Fruit fly (Drosophila melanogaster) whole organism: ENCODE measurements around the gene Polr1E.

Experiments used
- EcR ChIP-seq, 2 experiments: fragments of >200 bp; optimal IDR thresholded peaks; 2 replicates each; lab custom pipeline; 2017; ENCODE audit warnings: missing biosample characterization in 2 of 2, missing genetic modification characterization in 2 of 2, missing genetic modification reagents in 2 of 2
- pan ChIP-seq: fragments of >200 bp; optimal IDR thresholded peaks from 2 replicates; lab custom pipeline; 2017

dm6 chr3R:18269744-18270348, 31.7 kb downstream of the Polr1E start:
- TF ChIP-seq EcR (GFP tag; optimal IDR thresholded peaks at IDR 0.05; lab: Kevin White, UChicago) (no peak), pan (lab: Kevin White, UChicago) (no peak)
